Fruit fly (Drosophila melanogaster): ENCODE results near the gene Cyp313a5.

dm6 chr3R:12222093-12222492, 12.4 kb downstream of the Cyp313a5 start, which contains the start of gene Rsbp15:
- TF ChIP-seq h (optimal IDR thresholded peaks at IDR 0.05) = no peak
- no peak for TF ChIP-seq Myc (optimal IDR thresholded peaks at IDR 0.05)
- TF ChIP-seq psq (optimal IDR thresholded peaks at IDR 0.05) = no peak
- TF ChIP-seq Sin3A (optimal IDR thresholded peaks at IDR 0.05) = no peak

All from Kc167 (cell line).